Worm (Caenorhabditis elegans) whole organism, L1 larva: ENCODE measurements around the gene tat-1.

Source experiments
- C04F5.9 ChIP-seq: sonication (generic microtip); optimal IDR thresholded peaks from 2 replicates; lab custom pipeline; 2016; ENCODE audit warnings: missing genetic modification characterization, missing compliant biosample characterization
- C16A3.4 ChIP-seq: fragments of 150-350 bp; optimal IDR thresholded peaks from 2 replicates; lab custom pipeline; 2014; ENCODE audit warnings: missing biosample characterization, missing genetic modification characterization
- Y116A8C.19 ChIP-seq: sonication (generic microtip); optimal IDR thresholded peaks from 2 replicates; lab custom pipeline; 2016; ENCODE audit warnings: missing compliant biosample characterization, missing genetic modification characterization, borderline replicate concordance
- alr-1 ChIP-seq: fragments of 200-800 bp; sonication (Bioruptor generic); optimal IDR thresholded peaks from 2 replicates; lab custom pipeline; 2018; ENCODE audit warnings: borderline replicate concordance, mild to moderate bottlenecking, missing genetic modification characterization, missing compliant biosample characterization
- aly-2 ChIP-seq: fragments of 150-350 bp; optimal IDR thresholded peaks from 2 replicates; lab custom pipeline; 2014; ENCODE audit warnings: missing biosample characterization, missing genetic modification characterization
- ceh-63 ChIP-seq: fragments of 200-800 bp; sonication (Bioruptor generic); optimal IDR thresholded peaks from 2 replicates; lab custom pipeline; 2018; ENCODE audit warnings: mild to moderate bottlenecking, missing genetic modification characterization, missing compliant biosample characterization
- ceh-82 ChIP-seq, 3 experiments: fragments of 150-350 bp in 1 of 3; sonication (generic microtip) in 2 of 3; optimal IDR thresholded peaks; 2 replicates each; lab custom pipeline; 2014 to 2017; ENCODE audit warnings: missing biosample characterization in 3 of 3, missing genetic modification characterization in 3 of 3
- ceh-88 ChIP-seq: fragments of 200-800 bp; sonication (Bioruptor generic); IDR thresholded peaks from 2 replicates; pipeline ENCODE4 v1.3.6; 2022; ENCODE audit warnings: missing genetic modification characterization, missing compliant biosample characterization
- ceh-90 ChIP-seq: sonication (generic microtip); optimal IDR thresholded peaks from 2 replicates; lab custom pipeline; 2016; ENCODE audit warnings: missing genetic modification characterization, missing compliant biosample characterization
- ces-1 ChIP-seq: fragments of 150-350 bp; optimal IDR thresholded peaks from 2 replicates; lab custom pipeline; 2014; ENCODE audit warnings: missing biosample characterization, missing genetic modification reagents, missing genetic modification characterization
- dpl-1 ChIP-seq, 3 experiments: fragments of 150-350 bp in 2 of 3; sonication (generic microtip) in 1 of 3; optimal IDR thresholded peaks; 2 replicates each; lab custom pipeline; 2014 to 2017; ENCODE audit warnings: missing biosample characterization in 3 of 3, missing genetic modification characterization in 3 of 3, missing genetic modification reagents in 3 of 3
- dsc-1 ChIP-seq: sonication (generic microtip); optimal IDR thresholded peaks from 2 replicates; lab custom pipeline; 2016; ENCODE audit warnings: mild to moderate bottlenecking, missing genetic modification characterization, missing compliant biosample characterization
- efl-1 ChIP-seq, 4 experiments: fragments of 150-350 bp; optimal IDR thresholded peaks in 3 of 4; peaks in 1 of 4; 1 replicate in 1 of 4; 2 replicates in 3 of 4; lab custom pipeline; 2014; ENCODE audit warnings: missing biosample characterization in 2 of 4, missing genetic modification characterization in 2 of 4, missing genetic modification reagents in 2 of 4
- elt-2 ChIP-seq: sonication (generic microtip); optimal IDR thresholded peaks from 2 replicates; lab custom pipeline; 2016; ENCODE audit warnings: missing genetic modification characterization, mild to moderate bottlenecking, inconsistent platforms, missing compliant biosample characterization, missing genetic modification reagents
- elt-3 ChIP-seq, 6 experiments: fragments of 150-350 bp in 1 of 6; sonication (generic microtip); optimal IDR thresholded peaks; 2 replicates each; lab custom pipeline; 2017 to 2018; ENCODE audit warnings: missing biosample characterization in 6 of 6, missing genetic modification characterization in 6 of 6, inconsistent platforms in 1 of 6
- fkh-10 ChIP-seq: sonication (generic microtip); optimal IDR thresholded peaks from 2 replicates; lab custom pipeline; 2017; ENCODE audit warnings: missing biosample characterization, missing genetic modification reagents, missing genetic modification characterization
- fkh-4 ChIP-seq: sonication (generic microtip); optimal IDR thresholded peaks from 2 replicates; lab custom pipeline; 2016; ENCODE audit warnings: missing compliant biosample characterization, missing genetic modification characterization, borderline replicate concordance
- fkh-8 ChIP-seq: sonication (generic microtip); optimal IDR thresholded peaks from 2 replicates; lab custom pipeline; 2016; ENCODE audit warnings: mild to moderate bottlenecking, missing genetic modification characterization, missing compliant biosample characterization
- grh-1 ChIP-seq: fragments of 200-800 bp; sonication (Bioruptor generic); IDR thresholded peaks from 2 replicates; pipeline ENCODE4 v1.3.6; 2022; ENCODE audit warnings: missing genetic modification reagents, missing genetic modification characterization, missing compliant biosample characterization
- hlh-4 ChIP-seq: sonication (generic microtip); optimal IDR thresholded peaks from 2 replicates; lab custom pipeline; 2016; ENCODE audit warnings: mild to moderate bottlenecking, missing genetic modification characterization, missing compliant biosample characterization
- hpl-2 ChIP-seq: fragments of 150-350 bp; optimal IDR thresholded peaks from 2 replicates; lab custom pipeline; 2014; ENCODE audit warnings: missing biosample characterization, missing genetic modification reagents, missing genetic modification characterization
- irx-1 ChIP-seq: sonication (generic microtip); optimal IDR thresholded peaks from 2 replicates; lab custom pipeline; 2016; ENCODE audit warnings: missing genetic modification characterization, missing compliant biosample characterization
- isw-1 ChIP-seq: fragments of 200-800 bp; sonication (Bioruptor generic); IDR thresholded peaks from 2 replicates; pipeline ENCODE4 v1.3.6; 2022; ENCODE audit warnings: missing genetic modification characterization, missing compliant biosample characterization
- lin-13 ChIP-seq: fragments of 150-350 bp; optimal IDR thresholded peaks from 2 replicates; lab custom pipeline; 2014; ENCODE audit warnings: missing biosample characterization, missing genetic modification reagents, missing genetic modification characterization
- lin-15B ChIP-seq: fragments of 150-350 bp; sonication (generic microtip); optimal IDR thresholded peaks from 3 replicates; lab custom pipeline; 2014; ENCODE audit warnings: missing biosample characterization, missing genetic modification characterization
- lin-35 ChIP-seq, 2 experiments: fragments of 150-350 bp; optimal IDR thresholded peaks; 2 replicates each; lab custom pipeline; 2014; ENCODE audit warnings: missing biosample characterization in 2 of 2, missing genetic modification characterization in 2 of 2, missing genetic modification reagents in 2 of 2
- lir-3 ChIP-seq: sonication (generic microtip); optimal IDR thresholded peaks from 2 replicates; lab custom pipeline; 2016; ENCODE audit warnings: mild to moderate bottlenecking, missing genetic modification characterization, moderate library complexity, missing compliant biosample characterization; ENCODE audit not compliant: poor library complexity
- mdl-1 ChIP-seq, 2 experiments: fragments of 150-350 bp; optimal IDR thresholded peaks; 2 replicates each; lab custom pipeline; 2014 to 2017; ENCODE audit warnings: missing biosample characterization in 2 of 2, missing genetic modification characterization in 2 of 2, inconsistent platforms in 1 of 2
- nhr-20 ChIP-seq: sonication (generic microtip); optimal IDR thresholded peaks from 2 replicates; lab custom pipeline; 2016; ENCODE audit warnings: mild to moderate bottlenecking, missing genetic modification characterization, missing compliant biosample characterization
- nhr-71 ChIP-seq: sonication (generic microtip); optimal IDR thresholded peaks from 2 replicates; lab custom pipeline; 2016; ENCODE audit warnings: mild to moderate bottlenecking, missing genetic modification characterization, moderate library complexity, missing compliant biosample characterization
- nhr-77 ChIP-seq: fragments of 150-350 bp; optimal IDR thresholded peaks from 2 replicates; lab custom pipeline; 2014; ENCODE audit warnings: missing biosample characterization, missing genetic modification characterization
- nhr-84 ChIP-seq: sonication (generic microtip); optimal IDR thresholded peaks from 2 replicates; lab custom pipeline; 2017; ENCODE audit warnings: missing biosample characterization, missing genetic modification characterization
- nhr-85 ChIP-seq: sonication (generic microtip); peaks from one replicate; lab custom pipeline; 2016; ENCODE audit warnings: missing genetic modification characterization, inconsistent platforms, missing compliant biosample characterization
- pax-3 ChIP-seq: fragments of 200-800 bp; sonication (Bioruptor generic); optimal IDR thresholded peaks from 2 replicates; lab custom pipeline; 2018; ENCODE audit warnings: mild to moderate bottlenecking, missing genetic modification characterization, moderate library complexity, missing compliant biosample characterization
- rnt-1 ChIP-seq: sonication (generic microtip); optimal IDR thresholded peaks from 2 replicates; lab custom pipeline; 2016; ENCODE audit warnings: mild to moderate bottlenecking, missing genetic modification characterization, moderate library complexity, missing compliant biosample characterization
- skn-1 ChIP-seq: fragments of 150-350 bp; optimal IDR thresholded peaks from 2 replicates; lab custom pipeline; 2014; ENCODE audit warnings: missing biosample characterization, missing genetic modification characterization
- snpc-4 ChIP-seq: fragments of 150-350 bp; optimal IDR thresholded peaks from 2 replicates; lab custom pipeline; 2014; ENCODE audit warnings: missing biosample characterization, missing genetic modification characterization
- sptf-1 ChIP-seq: fragments of 150-350 bp; optimal IDR thresholded peaks from 2 replicates; lab custom pipeline; 2014; ENCODE audit warnings: missing biosample characterization, missing genetic modification characterization
- swsn-7 ChIP-seq: sonication (generic microtip); optimal IDR thresholded peaks from 2 replicates; lab custom pipeline; 2016; ENCODE audit warnings: missing genetic modification characterization, missing compliant biosample characterization
- tbx-2 ChIP-seq: sonication (generic microtip); optimal IDR thresholded peaks from 2 replicates; lab custom pipeline; 2016; ENCODE audit warnings: missing genetic modification characterization, missing compliant biosample characterization
- tlp-1 ChIP-seq: fragments of 150-350 bp; optimal IDR thresholded peaks from 2 replicates; lab custom pipeline; 2014; ENCODE audit warnings: missing biosample characterization, missing genetic modification characterization
- unc-130 ChIP-seq: fragments of 150-350 bp; optimal IDR thresholded peaks from 2 replicates; lab custom pipeline; 2017; ENCODE audit warnings: missing biosample characterization, missing genetic modification characterization, inconsistent platforms
- unc-30 ChIP-seq: sonication (generic microtip); optimal IDR thresholded peaks from 2 replicates; lab custom pipeline; 2017; ENCODE audit warnings: missing biosample characterization, missing genetic modification characterization
- unc-86 ChIP-seq: sonication (generic microtip); optimal IDR thresholded peaks from 2 replicates; lab custom pipeline; 2016; ENCODE audit warnings: missing genetic modification characterization, missing compliant biosample characterization
- zag-1 ChIP-seq: fragments of 150-350 bp; optimal IDR thresholded peaks from 2 replicates; lab custom pipeline; 2014; ENCODE audit warnings: missing biosample characterization, missing genetic modification characterization
- ztf-4 ChIP-seq: fragments of 150-350 bp; optimal IDR thresholded peaks from 2 replicates; lab custom pipeline; 2014; ENCODE audit warnings: missing biosample characterization, missing genetic modification characterization

Gene tat-1

ce11 chrIII:12359265-12359664 lies 62.3 kb downstream of the tat-1 start, which contains the start of gene Y75B8A.34:
Gene Y75B8A.34, plus strand, starts transcription at chrIII:12359565.
- TF ChIP-seq zag-1 (tag; lab: Kevin White, UChicago) (no peak), elt-2 (tag; lab: Kevin White, UChicago) (no peak), ces-1 (GFP tag; lab: Kevin White, UChicago) (no peak), dsc-1 (tag; lab: Kevin White, UChicago) (no peak), fkh-10 (no peak), C04F5.9 (tag; lab: Kevin White, UChicago) (no peak), swsn-7 (tag; lab: Kevin White, UChicago) (no peak), pax-3 (tag; lab: Kevin White, UChicago) (no peak), rnt-1 (no peak), hlh-4 (tag; lab: Kevin White, UChicago) (no peak), efl-1 (optimal IDR thresholded peaks at IDR 0.05; lab: Kevin White, UChicago) (no peak), efl-1 (GFP tag; optimal IDR thresholded peaks at IDR 0.05 in 1 of 2; lab: Kevin White, UChicago) (no peak), fkh-4 (tag; lab: Kevin White, UChicago) (no peak), ceh-63 (GFP tag; lab: Kevin White, UChicago) (no peak), nhr-85 (tag; lab: Kevin White, UChicago) (no peak), ceh-82 (tag; optimal IDR thresholded peaks at IDR 0.05; lab: Kevin White, UChicago) (no peak), lir-3 (tag; lab: Kevin White, UChicago) (no peak), C16A3.4 (no peak), lin-13 (GFP tag; lab: Kevin White, UChicago) (no peak), isw-1 (GFP tag; lab: Robert Waterston, UW) (no peak), alr-1 (no peak)

ce11 chrIII:12358461-12358860 lies 63.1 kb downstream of the tat-1 start, which contains the start of gene Y75B8A.32:
Gene Y75B8A.32, minus strand, starts transcription at chrIII:12358561.
- no peak for TF ChIP-seq fkh-4 (tag; lab: Kevin White, UChicago)

ce11 chrIII:12356588-12356987 lies 64.9 kb downstream of the tat-1 start:
- TF ChIP-seq fkh-10: no peak
- TF ChIP-seq isw-1 (GFP tag; lab: Robert Waterston, UW): no peak
- TF ChIP-seq aly-2 (tag; lab: Kevin White, UChicago): no peak
- TF ChIP-seq skn-1: no peak
- TF ChIP-seq snpc-4 (tag; lab: Kevin White, UChicago): no peak
- TF ChIP-seq sptf-1 (tag; lab: Kevin White, UChicago): no peak
- TF ChIP-seq unc-86: no peak
- no peak for TF ChIP-seq C16A3.4
- TF ChIP-seq fkh-8 (tag; lab: Kevin White, UChicago): no peak
- no peak for TF ChIP-seq elt-3 (tag; optimal IDR thresholded peaks at IDR 0.05; lab: Kevin White, UChicago)
- no peak for TF ChIP-seq unc-30 (tag; lab: Kevin White, UChicago)
- no peak for TF ChIP-seq irx-1 (tag; lab: Kevin White, UChicago)
- TF ChIP-seq, all 84 proteins: peak for 0

- peak; percentile 78 for TF ChIP-seq isw-1 (GFP tag; lab: Robert Waterston, UW)
- TF ChIP-seq tlp-1 (tag; lab: Kevin White, UChicago): no peak
- TF ChIP-seq unc-130: peak; percentile 91
- TF ChIP-seq nhr-71 (tag; lab: Kevin White, UChicago): peak; percentile 95
- TF ChIP-seq nhr-20 (tag; lab: Kevin White, UChicago): peak; percentile 88
- TF ChIP-seq dpl-1 (GFP tag; optimal IDR thresholded peaks at IDR 0.05; lab: Kevin White, UChicago): peak; percentile 73 to 83 (median 75)
- peak; percentile 96 for TF ChIP-seq lin-15B (tag; lab: Kevin White, UChicago)
- peak; percentile 78 for TF ChIP-seq unc-86
- TF ChIP-seq tbx-2 (tag; lab: Kevin White, UChicago): peak; percentile 92
- TF ChIP-seq ceh-90: peak; percentile 92
- TF ChIP-seq nhr-77 (tag; lab: Kevin White, UChicago): peak; percentile 19
- TF ChIP-seq nhr-84 (tag; lab: Kevin White, UChicago): no peak
- no peak for TF ChIP-seq ztf-4
- TF ChIP-seq fkh-8 (tag; lab: Kevin White, UChicago): peak; percentile 90
- TF ChIP-seq elt-3 (tag; optimal IDR thresholded peaks at IDR 0.05; lab: Kevin White, UChicago): peak in 1 of 6 experiments; percentile 72
- 0 out of 2 replicates have a peak, but pooled peaks have one; percentile 14 for TF ChIP-seq ceh-88 (GFP tag; lab: Robert Waterston, UW)
- no peak for TF ChIP-seq fkh-10
- TF ChIP-seq aly-2 (tag; lab: Kevin White, UChicago): no peak
- peak; percentile 21 for TF ChIP-seq hpl-2 (GFP tag; lab: Kevin White, UChicago)
- peak; percentile 87 for TF ChIP-seq pax-3 (tag; lab: Kevin White, UChicago)
- peak; percentile 58 for TF ChIP-seq Y116A8C.19 (tag; lab: Kevin White, UChicago)
- no peak for TF ChIP-seq sptf-1 (tag; lab: Kevin White, UChicago)
- peak; percentile 46; the same call in 1 of the 2 replicates for TF ChIP-seq grh-1 (GFP tag; lab: Robert Waterston, UW)
- peak in 1 of 2 experiments; percentile 64 for TF ChIP-seq mdl-1 (tag; optimal IDR thresholded peaks at IDR 0.05; lab: Kevin White, UChicago)
- peak; percentile 78 to 80 for TF ChIP-seq lin-35 (GFP tag; optimal IDR thresholded peaks at IDR 0.05; lab: Kevin White, UChicago)
These were observed 70.2 kb downstream of the tat-1 start, which contains the start of the genes pph-4.1 and Y75B8A.31 for ce11 chrIII:12351301-12351700. Gene pph-4.1, minus strand, starts transcription at chrIII:12351336. Gene Y75B8A.31, plus strand, starts transcription at chrIII:12351642.
